Worm (Caenorhabditis elegans) whole organism, midembryonic: ENCODE measurements around the gene tps-1.

ENCODE experiments used
- T22C8.4 ChIP-seq: fragments of 200-800 bp; sonication (Bioruptor generic); IDR thresholded peaks from 2 replicates; pipeline ENCODE4 v1.3.6; 2022; ENCODE audit warnings: missing genetic modification characterization, missing compliant biosample characterization
- cog-1 ChIP-seq: sonication (generic microtip); optimal IDR thresholded peaks from 2 replicates; lab custom pipeline; 2016; ENCODE audit warnings: missing genetic modification characterization, missing compliant biosample characterization
- flt-1 ChIP-seq: fragments of 200-800 bp; sonication (Bioruptor generic); IDR thresholded peaks from 2 replicates; pipeline ENCODE4 v1.3.6; 2022; ENCODE audit warnings: missing genetic modification characterization, missing compliant biosample characterization
- klf-2 ChIP-seq: fragments of 200-800 bp; sonication (Bioruptor generic); conservative IDR thresholded peaks from 2 replicates; pipeline ENCODE4 v1.3.6; 2022; ENCODE audit warnings: missing genetic modification reagents, missing genetic modification characterization, missing compliant biosample characterization
- med-1 ChIP-seq: sonication (generic microtip); optimal IDR thresholded peaks from 2 replicates; lab custom pipeline; 2017; ENCODE audit warnings: missing genetic modification characterization, mild to moderate bottlenecking, missing compliant biosample characterization, antibody characterized with exemption, missing genetic modification reagents; ENCODE audit not compliant: insufficient read depth
- ref-1 ChIP-seq: fragments of 200-800 bp; sonication (Bioruptor generic); conservative IDR thresholded peaks from 2 replicates; pipeline ENCODE4 v1.3.6; 2022; ENCODE audit warnings: missing genetic modification reagents, missing genetic modification characterization, missing compliant biosample characterization
- tab-1 ChIP-seq: fragments of 200-800 bp; sonication (Bioruptor generic); IDR thresholded peaks from 2 replicates; pipeline ENCODE4 v1.3.6; 2022; ENCODE audit warnings: missing genetic modification characterization, missing compliant biosample characterization
- ztf-23 ChIP-seq: fragments of 200-800 bp; sonication (Bioruptor generic); IDR thresholded peaks from 2 replicates; pipeline ENCODE4 v1.3.6; 2022; ENCODE audit warnings: missing genetic modification reagents, missing genetic modification characterization, missing compliant biosample characterization
- ztf-29 ChIP-seq: fragments of 200-800 bp; sonication (Bioruptor generic); IDR thresholded peaks from 2 replicates; pipeline ENCODE4 v1.3.6; 2022; ENCODE audit warnings: missing genetic modification reagents, missing genetic modification characterization, missing compliant biosample characterization

Gene tps-1

DNA sequence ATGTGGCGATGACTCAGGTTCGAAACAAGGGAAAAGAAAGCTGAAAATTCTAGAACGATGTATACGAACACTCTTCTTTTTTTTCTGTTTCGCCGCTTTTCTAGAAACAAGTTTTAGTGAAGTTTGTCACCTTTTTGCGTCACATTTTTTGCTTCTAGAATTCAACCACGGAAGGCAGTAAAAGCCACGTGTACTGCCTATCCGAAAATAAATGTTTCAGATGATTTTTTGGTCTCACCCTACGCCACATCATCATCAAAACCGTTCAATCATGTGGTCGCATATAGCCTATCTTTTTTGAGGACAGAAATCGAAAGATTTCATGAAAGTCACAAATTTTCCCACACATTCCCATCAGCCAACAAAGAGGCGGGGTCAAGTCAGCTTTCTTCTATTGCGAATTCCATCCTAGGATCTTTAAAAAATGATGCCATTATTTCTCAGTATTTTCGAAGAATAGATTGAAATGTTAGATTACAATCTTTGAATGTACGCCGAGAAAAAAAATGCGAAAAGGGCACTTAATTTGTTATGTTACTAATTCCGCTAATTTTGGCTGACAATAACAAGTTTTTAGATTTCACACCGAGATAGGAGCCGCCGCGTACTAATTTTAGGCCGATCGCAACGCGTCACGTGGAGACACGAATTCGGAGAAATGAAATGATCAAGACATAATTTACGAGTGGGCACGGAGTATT, 50.3 kb downstream of the tps-1 start:
- TF ChIP-seq ztf-29 (no peak), T22C8.4 (no peak), med-1 (GFP tag; lab: Kevin White, UChicago) (no peak), ztf-23 (GFP tag; lab: Robert Waterston, UW) (no peak), ref-1 (no peak), flt-1 (no peak), tab-1 (GFP tag; lab: Robert Waterston, UW) (no peak), klf-2 (GFP tag; lab: Robert Waterston, UW) (no peak), cog-1 (tag; lab: Kevin White, UChicago) (no peak)

- TF ChIP-seq med-1 (GFP tag; lab: Kevin White, UChicago) (no peak), tab-1 (GFP tag; lab: Robert Waterston, UW) (no peak), ztf-29 (no peak), ref-1 (no peak), T22C8.4 (no peak), cog-1 (tag; lab: Kevin White, UChicago) (no peak), klf-2 (GFP tag; lab: Robert Waterston, UW) (no peak), ztf-23 (GFP tag; lab: Robert Waterston, UW) (no peak), flt-1 (no peak)
Measured at ce11 chrX:17422593-17422992, 51.7 kb downstream of the tps-1 start.

- no peak for TF ChIP-seq med-1 (GFP tag; lab: Kevin White, UChicago)
- TF ChIP-seq tab-1 (GFP tag; lab: Robert Waterston, UW) = 0 out of 2 replicates have a peak, but pooled peaks have one; percentile 26
Measured at ce11 chrX:17421532-17422078, 52.7 kb downstream of the tps-1 start, which contains the start of gene osm-11. Gene osm-11 (minus strand): TSS chrX:17421582.

DNA sequence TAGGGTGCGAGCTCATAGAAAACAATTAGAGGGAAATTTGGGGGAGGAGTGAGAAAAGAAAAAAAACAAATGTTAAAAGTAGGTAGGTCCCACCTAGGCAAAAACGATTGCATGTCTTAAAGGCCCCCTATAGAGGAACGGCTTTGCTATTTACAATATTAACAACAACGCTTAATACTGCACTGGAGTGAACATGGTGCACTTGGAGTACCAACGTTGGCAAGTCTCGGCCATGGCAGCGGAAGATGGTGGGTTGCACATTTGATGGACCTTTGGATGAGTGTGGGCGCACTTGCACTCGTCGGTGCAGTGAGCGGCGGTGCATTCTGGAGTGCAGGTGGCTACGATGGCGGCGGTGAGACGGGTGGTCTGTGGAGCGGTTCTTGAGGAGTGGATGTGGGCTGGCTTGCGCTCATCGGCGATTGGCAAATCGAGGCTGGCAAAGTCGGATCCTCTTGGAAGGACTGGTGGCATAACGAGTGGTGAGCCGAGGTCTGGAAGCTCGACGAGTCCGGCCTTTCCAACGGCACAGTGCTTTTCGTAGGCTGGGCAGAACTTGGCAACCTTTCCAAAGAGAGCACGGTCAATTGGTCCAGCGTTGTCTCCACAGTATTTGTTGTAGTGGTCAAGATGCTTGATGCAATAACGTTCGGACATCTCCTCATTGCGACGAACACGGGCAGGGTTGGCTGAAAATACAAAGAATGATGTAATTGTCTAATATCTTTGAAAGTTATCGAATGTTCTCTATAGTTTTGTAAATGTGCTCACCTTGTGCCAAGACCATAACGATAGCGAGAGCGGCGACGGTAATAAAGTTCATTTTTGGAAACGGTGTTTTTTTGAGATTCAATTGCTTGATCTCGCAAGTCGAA, 53.5 kb downstream of the tps-1 start:
- no peak for TF ChIP-seq cog-1 (tag; lab: Kevin White, UChicago)
- no peak for TF ChIP-seq ref-1
- no peak for TF ChIP-seq T22C8.4
- TF ChIP-seq flt-1 = no peak
- TF ChIP-seq klf-2 (GFP tag; lab: Robert Waterston, UW) = no peak
- no peak for TF ChIP-seq med-1 (GFP tag; lab: Kevin White, UChicago)
- TF ChIP-seq ztf-23 (GFP tag; lab: Robert Waterston, UW) = no peak
- TF ChIP-seq tab-1 (GFP tag; lab: Robert Waterston, UW) = no peak
- TF ChIP-seq ztf-29 = no peak

DNA sequence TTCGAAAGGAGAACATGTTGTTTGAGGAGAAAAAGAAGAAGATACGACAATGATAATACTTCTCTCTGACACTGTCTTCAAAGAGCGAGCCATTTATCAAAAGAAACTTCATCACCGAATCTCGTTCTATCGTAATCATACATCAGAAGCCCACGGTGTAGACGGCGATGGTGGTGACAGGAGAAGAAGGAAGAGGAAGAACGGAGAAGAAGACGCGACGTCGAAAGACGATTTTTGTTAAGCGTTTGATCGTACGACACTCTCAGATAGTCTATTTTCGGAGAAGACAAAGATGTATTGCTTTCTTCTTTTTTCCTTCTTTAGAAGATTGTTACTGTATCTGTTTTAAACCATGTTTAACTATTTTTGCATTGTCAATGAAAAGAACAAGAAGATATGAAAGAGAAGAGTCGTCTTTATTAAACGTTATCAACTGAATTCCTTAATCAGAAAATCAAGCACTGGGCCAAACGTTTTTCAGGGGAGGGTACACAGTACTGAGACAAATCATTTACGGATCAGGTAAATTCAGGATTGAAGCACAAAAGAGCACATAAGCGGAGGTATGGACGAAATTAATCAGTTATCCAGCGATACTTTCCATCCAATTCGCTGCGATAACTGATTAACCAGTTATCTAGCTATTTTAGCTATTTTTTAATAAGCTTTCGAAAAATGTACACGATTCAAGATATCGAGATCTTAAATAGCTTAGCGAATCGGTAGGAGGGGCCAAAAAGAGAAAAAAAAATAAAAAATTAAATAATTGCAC, 54.3 kb downstream of the tps-1 start:
- TF ChIP-seq ref-1 (no peak), med-1 (GFP tag; lab: Kevin White, UChicago) (no peak), T22C8.4 (no peak)

DNA sequence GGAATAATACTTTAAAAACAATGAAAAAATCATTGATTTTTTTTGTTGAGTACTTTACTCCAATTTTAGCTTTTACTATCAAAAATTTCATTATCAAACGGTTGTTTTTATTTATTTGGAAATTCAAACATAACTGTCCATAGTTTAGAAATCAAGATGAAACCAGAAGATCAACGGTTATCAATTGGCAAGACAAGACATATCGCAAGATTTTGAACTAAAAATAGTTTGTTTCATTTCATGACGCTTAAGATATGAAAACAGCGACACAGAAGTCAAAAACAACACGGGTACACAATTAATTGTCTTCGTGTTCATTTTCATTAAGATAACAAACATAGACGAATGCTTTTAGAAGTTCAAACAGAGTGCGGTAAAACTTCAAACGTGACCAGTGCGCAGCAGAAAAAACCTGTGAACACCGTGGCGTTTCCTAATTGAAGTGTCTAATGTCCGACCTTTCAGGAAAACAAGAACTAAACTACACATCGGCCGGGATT, 56.8 kb downstream of the tps-1 start:
- TF ChIP-seq med-1 (GFP tag; lab: Kevin White, UChicago) (no peak), ztf-29 (no peak), ztf-23 (GFP tag; lab: Robert Waterston, UW) (no peak), tab-1 (GFP tag; lab: Robert Waterston, UW) (no peak), klf-2 (GFP tag; lab: Robert Waterston, UW) (no peak), T22C8.4 (no peak), cog-1 (tag; lab: Kevin White, UChicago) (no peak), flt-1 (no peak), ref-1 (no peak)
